Fruit fly (Drosophila melanogaster) whole organism, wandering third instar larva: ENCODE results near the gene Ir25a.
A peak's percentile ranks its signal among the peaks of the same experiment; 100 is the strongest.

Experiments
- Dfd ChIP-seq: fragments of >200 bp; optimal IDR thresholded peaks from 2 replicates; lab custom pipeline; 2017; ENCODE audit warnings: missing biosample characterization, missing genetic modification characterization
- GATAd ChIP-seq: sonication (Bioruptor generic); optimal IDR thresholded peaks from 2 replicates; lab custom pipeline; 2016; ENCODE audit warnings: missing biosample characterization, missing genetic modification characterization
- Myc ChIP-seq: fragments of >200 bp; optimal IDR thresholded peaks from 2 replicates; lab custom pipeline; 2017
- br ChIP-seq: fragments of 200-800 bp; sonication (Bioruptor generic); optimal IDR thresholded peaks from 2 replicates; lab custom pipeline; 2016; ENCODE audit warnings: missing biosample characterization, missing genetic modification characterization
- h ChIP-seq: fragments of 200-800 bp; sonication (Bioruptor generic); optimal IDR thresholded peaks from 3 replicates; lab custom pipeline; 2016; ENCODE audit warnings: missing biosample characterization, mild to moderate bottlenecking, missing genetic modification characterization
- lola ChIP-seq: fragments of >200 bp; optimal IDR thresholded peaks from 2 replicates; lab custom pipeline; 2017; ENCODE audit warnings: missing biosample characterization, missing genetic modification characterization
- pan ChIP-seq: fragments of >200 bp; optimal IDR thresholded peaks from 2 replicates; lab custom pipeline; 2017
- psq ChIP-seq: fragments of 200-800 bp; sonication (Bioruptor generic); optimal IDR thresholded peaks from 3 replicates; lab custom pipeline; 2017; ENCODE audit warnings: missing biosample characterization, mild to moderate bottlenecking, missing genetic modification characterization, moderate library complexity

DNA sequence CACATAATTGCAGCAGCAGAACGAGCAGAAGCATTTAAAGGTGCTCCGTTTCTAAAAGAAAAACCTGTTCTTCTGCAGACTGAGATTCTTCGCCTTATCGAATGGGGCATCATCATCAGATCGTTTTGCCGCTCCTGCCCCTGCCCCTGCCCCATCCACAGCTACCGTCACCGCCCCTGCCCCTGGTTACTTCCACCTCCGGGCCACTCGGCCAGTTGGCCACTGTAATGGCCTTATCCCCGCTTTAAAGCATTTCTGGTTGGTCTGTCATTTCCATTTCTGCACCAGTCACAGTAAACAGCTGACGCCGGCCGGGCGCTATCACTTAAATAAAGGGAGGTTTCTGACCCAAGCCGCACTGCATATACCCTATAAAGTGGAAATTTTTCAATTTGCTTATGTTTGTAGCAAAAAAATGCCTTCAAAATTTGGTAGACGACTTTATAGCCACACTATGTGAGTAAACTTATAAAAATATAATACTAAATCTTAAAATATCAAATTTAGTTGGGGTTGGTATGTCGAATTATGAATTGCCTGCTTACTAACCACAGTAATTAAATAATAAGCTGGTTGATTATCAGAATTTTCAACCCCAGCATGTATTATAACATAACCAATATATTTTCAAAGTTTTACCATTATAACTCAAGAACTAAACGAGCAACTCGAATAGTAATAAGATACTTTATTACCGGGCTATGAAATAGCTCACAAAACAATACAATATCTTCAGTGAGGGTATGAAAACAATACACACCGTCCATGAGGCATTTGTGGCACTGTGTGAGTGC lies 24.2 kb downstream of the Ir25a start:
- TF ChIP-seq Myc (no peak), h (GFP tag; lab: Kevin White, UChicago) (peak; percentile 58), lola (GFP tag; lab: Kevin White, UChicago) (no peak), Dfd (GFP tag; lab: Kevin White, UChicago) (no peak), br (peak; percentile 45), GATAd (GFP tag; lab: Kevin White, UChicago) (no peak), pan (lab: Kevin White, UChicago) (no peak), psq (GFP tag; lab: Kevin White, UChicago) (peak; percentile 69)
